Fruit fly (Drosophila melanogaster) whole organism, wandering third instar larva: ENCODE data around the gene CG4972.

Experiments used
- Abd-B ChIP-seq: fragments of >200 bp; optimal IDR thresholded peaks from 2 replicates; lab custom pipeline; 2017; ENCODE audit warnings: missing biosample characterization, missing genetic modification characterization
- CrebA ChIP-seq: fragments of 200-800 bp; sonication (Bioruptor generic); optimal IDR thresholded peaks from 2 replicates; lab custom pipeline; 2016; ENCODE audit warnings: missing biosample characterization, mild to moderate bottlenecking, missing genetic modification characterization, borderline replicate concordance
- Dif ChIP-seq: fragments of 200-275, 200-300 bp; sonication (Bioruptor generic); optimal IDR thresholded peaks from 2 replicates; lab custom pipeline; 2018; ENCODE audit warnings: missing biosample characterization, missing genetic modification characterization; ENCODE audit not compliant: partially characterized antibody
- GATAd ChIP-seq: sonication (Bioruptor generic); optimal IDR thresholded peaks from 2 replicates; lab custom pipeline; 2016; ENCODE audit warnings: missing biosample characterization, missing genetic modification characterization
- HLH106 ChIP-seq: fragments of 200-800 bp; optimal IDR thresholded peaks from 3 replicates; lab custom pipeline; 2019; ENCODE audit warnings: missing biosample characterization, mild to moderate bottlenecking, missing genetic modification characterization, moderate library complexity
- Hnf4 ChIP-seq: fragments of 200-800 bp; sonication (Bioruptor generic); optimal IDR thresholded peaks from 2 replicates; lab custom pipeline; 2016; ENCODE audit warnings: missing biosample characterization, mild to moderate bottlenecking, missing genetic modification characterization
- Hr78 ChIP-seq: fragments of >200 bp; optimal IDR thresholded peaks from 2 replicates; lab custom pipeline; 2017; ENCODE audit warnings: missing biosample characterization, missing genetic modification characterization
- Hr83 ChIP-seq: fragments of 200-300 bp; sonication (Bioruptor generic); optimal IDR thresholded peaks from 2 replicates; lab custom pipeline; 2016; ENCODE audit warnings: missing biosample characterization, mild to moderate bottlenecking, missing genetic modification characterization, moderate library complexity; ENCODE audit not compliant: poor library complexity, severe bottlenecking
- Jra ChIP-seq: sonication (Bioruptor generic); optimal IDR thresholded peaks from 2 replicates; lab custom pipeline; 2016; ENCODE audit warnings: missing biosample characterization, missing genetic modification characterization
- Mio ChIP-seq: sonication (Bioruptor generic); optimal IDR thresholded peaks from 2 replicates; lab custom pipeline; 2016; ENCODE audit warnings: missing biosample characterization, missing genetic modification characterization
- Myc ChIP-seq: fragments of >200 bp; optimal IDR thresholded peaks from 2 replicates; lab custom pipeline; 2017
- N ChIP-seq: fragments of >200 bp; optimal IDR thresholded peaks from 2 replicates; lab custom pipeline; 2018; ENCODE audit warnings: missing biosample characterization, missing external identifiers, missing genetic modification characterization
- OdsH ChIP-seq: fragments of 200-800 bp; sonication (Bioruptor generic); optimal IDR thresholded peaks from 2 replicates; lab custom pipeline; 2016; ENCODE audit warnings: missing biosample characterization, mild to moderate bottlenecking, missing genetic modification characterization
- Rel ChIP-seq, 2 experiments: fragments of 200-800 bp; sonication (Bioruptor generic) in 1 of 2; optimal IDR thresholded peaks; 2 replicates in 1 of 2; 3 replicates in 1 of 2; lab custom pipeline; 2016 to 2019; ENCODE audit warnings: mild to moderate bottlenecking in 2 of 2, missing biosample characterization in 2 of 2, missing genetic modification characterization in 2 of 2, moderate library complexity in 1 of 2
- Sp1 ChIP-seq: fragments of 200-800 bp; sonication (Bioruptor generic); optimal IDR thresholded peaks from 3 replicates; lab custom pipeline; 2019; ENCODE audit warnings: missing biosample characterization, mild to moderate bottlenecking, missing genetic modification characterization, moderate library complexity
- Vsx2 ChIP-seq: fragments of 200-300, 225-300 bp; sonication (Bioruptor generic); optimal IDR thresholded peaks from 2 replicates; lab custom pipeline; 2018; ENCODE audit warnings: missing biosample characterization, missing genetic modification characterization; ENCODE audit not compliant: partially characterized antibody
- br ChIP-seq: fragments of 200-800 bp; sonication (Bioruptor generic); optimal IDR thresholded peaks from 2 replicates; lab custom pipeline; 2016; ENCODE audit warnings: missing biosample characterization, missing genetic modification characterization
- brk ChIP-seq: fragments of 200-800 bp; sonication (Bioruptor generic); optimal IDR thresholded peaks from 2 replicates; lab custom pipeline; 2016; ENCODE audit warnings: missing biosample characterization, mild to moderate bottlenecking, missing genetic modification characterization
- dl ChIP-seq, 2 experiments: fragments of 175-275, 200-275 bp in 1 of 2; fragments of 200-275 bp in 1 of 2; sonication (Bioruptor generic); optimal IDR thresholded peaks; lab custom pipeline; 2018; ENCODE audit warnings: mild to moderate bottlenecking in 2 of 2, missing biosample characterization in 2 of 2, missing genetic modification characterization in 2 of 2, moderate library complexity in 2 of 2; ENCODE audit not compliant: partially characterized antibody in 2 of 2, insufficient read depth in 1 of 2
- dmrt93B ChIP-seq: fragments of 200-800 bp; sonication (Bioruptor generic); optimal IDR thresholded peaks from 2 replicates; lab custom pipeline; 2018; ENCODE audit warnings: missing biosample characterization, mild to moderate bottlenecking, missing genetic modification characterization
- dsf ChIP-seq: sonication (Bioruptor generic); optimal IDR thresholded peaks from 2 replicates; lab custom pipeline; 2016; ENCODE audit warnings: missing biosample characterization, missing genetic modification characterization, borderline replicate concordance
- ey ChIP-seq: fragments of 200-800 bp; sonication (Bioruptor generic); optimal IDR thresholded peaks from 2 replicates; lab custom pipeline; 2016; ENCODE audit warnings: missing biosample characterization, missing genetic modification characterization
- foxo ChIP-seq, 2 experiments: fragments of 200-800 bp; sonication (Bioruptor generic); optimal IDR thresholded peaks; 2 replicates in 1 of 2; 3 replicates in 1 of 2; lab custom pipeline; 2016 to 2017; ENCODE audit warnings: missing biosample characterization in 2 of 2, missing genetic modification characterization in 2 of 2
- fru ChIP-seq: fragments of 200-800 bp; sonication (Bioruptor generic); optimal IDR thresholded peaks from 3 replicates; lab custom pipeline; 2016; ENCODE audit warnings: missing biosample characterization, mild to moderate bottlenecking, missing genetic modification characterization
- h ChIP-seq: fragments of 200-800 bp; sonication (Bioruptor generic); optimal IDR thresholded peaks from 3 replicates; lab custom pipeline; 2016; ENCODE audit warnings: missing biosample characterization, mild to moderate bottlenecking, missing genetic modification characterization
- jim ChIP-seq: fragments of 175-275, 200-325 bp; sonication (Bioruptor generic); optimal IDR thresholded peaks from 2 replicates; lab custom pipeline; 2016; ENCODE audit warnings: missing biosample characterization, mild to moderate bottlenecking, missing genetic modification characterization
- pan ChIP-seq: fragments of >200 bp; optimal IDR thresholded peaks from 2 replicates; lab custom pipeline; 2017
- psq ChIP-seq: fragments of 200-800 bp; sonication (Bioruptor generic); optimal IDR thresholded peaks from 3 replicates; lab custom pipeline; 2017; ENCODE audit warnings: missing biosample characterization, mild to moderate bottlenecking, missing genetic modification characterization, moderate library complexity
- rgr ChIP-seq: fragments of 200-800 bp; sonication (Bioruptor generic); optimal IDR thresholded peaks from 3 replicates; lab custom pipeline; 2016; ENCODE audit warnings: missing biosample characterization, mild to moderate bottlenecking, missing genetic modification characterization
- sage ChIP-seq: fragments of 200-800 bp; sonication (Bioruptor generic); optimal IDR thresholded peaks from 2 replicates; lab custom pipeline; 2016; ENCODE audit warnings: missing biosample characterization, mild to moderate bottlenecking, missing genetic modification characterization
- sv ChIP-seq: fragments of 200-800 bp; sonication (Bioruptor generic); optimal IDR thresholded peaks from 3 replicates; lab custom pipeline; 2016; ENCODE audit warnings: missing biosample characterization, missing genetic modification characterization
- tai ChIP-seq: sonication (Bioruptor generic); optimal IDR thresholded peaks from 2 replicates; lab custom pipeline; 2016; ENCODE audit warnings: missing biosample characterization, missing genetic modification characterization
- woc ChIP-seq: sonication (Bioruptor generic); optimal IDR thresholded peaks from 2 replicates; lab custom pipeline; 2016; ENCODE audit warnings: missing biosample characterization, mild to moderate bottlenecking, missing genetic modification characterization

CG4972 gene

dm6 chr2L:10334213-10334612, 19.6 kb downstream of the CG4972 start:
- TF ChIP-seq N (GFP tag; lab: Kevin White, UChicago) (no peak), dsf (no peak), pan (no peak), brk (GFP tag; lab: Kevin White, UChicago) (no peak), Hnf4 (GFP tag; lab: Kevin White, UChicago) (no peak), psq (GFP tag; lab: Kevin White, UChicago) (no peak), sage (GFP tag; lab: Kevin White, UChicago) (no peak), dmrt93B (no peak), ey (GFP tag; lab: Kevin White, UChicago) (no peak), dl (GFP tag; optimal IDR thresholded peaks at IDR 0.05; lab: Kevin White, UChicago; ENCODE audit: insufficient read depth in 1 of 2, partially characterized antibody in 2 of 2) (no peak)
- TF ChIP-seq, all 38 proteins: peak for 0

dm6 chr2L:10334854-10335277, 20.3 kb downstream of the CG4972 start:
- peak; percentile 57 for TF ChIP-seq fru (GFP tag; lab: Kevin White, UChicago)
- no peak for TF ChIP-seq GATAd (GFP tag; lab: Kevin White, UChicago)
- no peak for TF ChIP-seq Hr78 (GFP tag; lab: Kevin White, UChicago)
- TF ChIP-seq N (GFP tag; lab: Kevin White, UChicago) = peak; percentile 72
- peak; percentile 29 for TF ChIP-seq psq (GFP tag; lab: Kevin White, UChicago)
- TF ChIP-seq Myc (lab: Kevin White, UChicago) = no peak
- TF ChIP-seq sage (GFP tag; lab: Kevin White, UChicago) = peak; percentile 47
- TF ChIP-seq HLH106 (tag; lab: Kevin White, UChicago) = peak; percentile 33
- TF ChIP-seq brk (GFP tag; lab: Kevin White, UChicago) = peak; percentile 57
- no peak for TF ChIP-seq Vsx2 (GFP tag; lab: Kevin White, UChicago)
- peak; percentile 64 for TF ChIP-seq br (GFP tag; lab: Kevin White, UChicago)
- TF ChIP-seq rgr (GFP tag; lab: Kevin White, UChicago) = peak; percentile 58
- peak; percentile 58 for TF ChIP-seq ey (GFP tag; lab: Kevin White, UChicago)
- TF ChIP-seq CrebA (GFP tag; lab: Kevin White, UChicago) = no peak
- peak; percentile 11 for TF ChIP-seq sv
- peak in 1 of 2 experiments; percentile 16 for TF ChIP-seq foxo (GFP tag; optimal IDR thresholded peaks at IDR 0.05; lab: Kevin White, UChicago)
- no peak for TF ChIP-seq dmrt93B
- peak; percentile 56 for TF ChIP-seq OdsH (GFP tag; lab: Kevin White, UChicago)
- peak; percentile 80 for TF ChIP-seq Rel (GFP tag; optimal IDR thresholded peaks at IDR 0.05; lab: Kevin White, UChicago)
- TF ChIP-seq Rel (tag; optimal IDR thresholded peaks at IDR 0.05; lab: Kevin White, UChicago) = peak; percentile 58
- TF ChIP-seq Sp1 (GFP tag; lab: Kevin White, UChicago) = peak; percentile 56
- TF ChIP-seq Hr83 (GFP tag; lab: Kevin White, UChicago) = peak; percentile 13
- TF ChIP-seq Mio (GFP tag; lab: Kevin White, UChicago) = no peak
- TF ChIP-seq woc (GFP tag; lab: Kevin White, UChicago) = peak; percentile 55
- no peak for TF ChIP-seq pan
- peak; percentile 78 for TF ChIP-seq h (GFP tag; lab: Kevin White, UChicago)
- TF ChIP-seq tai = no peak
- peak; percentile 39 for TF ChIP-seq Jra (GFP tag; lab: Kevin White, UChicago)
- TF ChIP-seq Hnf4 (GFP tag; lab: Kevin White, UChicago) = peak; percentile 57

- no peak for TF ChIP-seq Rel (GFP tag; optimal IDR thresholded peaks at IDR 0.05; lab: Kevin White, UChicago)
- peak; percentile 19 for TF ChIP-seq Rel (tag; optimal IDR thresholded peaks at IDR 0.05; lab: Kevin White, UChicago)
- TF ChIP-seq h (GFP tag; lab: Kevin White, UChicago) = peak; percentile 46
- peak; percentile 24 for TF ChIP-seq OdsH (GFP tag; lab: Kevin White, UChicago)
- TF ChIP-seq Hr78 (GFP tag; lab: Kevin White, UChicago) = peak; percentile 78
- TF ChIP-seq woc (GFP tag; lab: Kevin White, UChicago) = peak; percentile 76
- peak; percentile 71 for TF ChIP-seq Hr83 (GFP tag; lab: Kevin White, UChicago)
- TF ChIP-seq Sp1 (GFP tag; lab: Kevin White, UChicago) = peak; percentile 19
- TF ChIP-seq N (GFP tag; lab: Kevin White, UChicago) = peak; percentile 97
- TF ChIP-seq sv = peak; percentile 4
- peak; percentile 28 for TF ChIP-seq Hnf4 (GFP tag; lab: Kevin White, UChicago)
- TF ChIP-seq rgr (GFP tag; lab: Kevin White, UChicago) = peak; percentile 48
- no peak for TF ChIP-seq jim (GFP tag; lab: Kevin White, UChicago)
- peak; percentile 30 for TF ChIP-seq sage (GFP tag; lab: Kevin White, UChicago)
- peak in 1 of 2 experiments; percentile 57 for TF ChIP-seq foxo (GFP tag; optimal IDR thresholded peaks at IDR 0.05; lab: Kevin White, UChicago)
- TF ChIP-seq Dif (GFP tag; lab: Kevin White, UChicago) = no peak
- TF ChIP-seq dmrt93B = no peak
- peak; percentile 20 for TF ChIP-seq HLH106 (tag; lab: Kevin White, UChicago)
- TF ChIP-seq Abd-B (GFP tag; lab: Kevin White, UChicago) = no peak
Observed at dm6 chr2L:10339212-10339721, 24.7 kb downstream of the CG4972 start, which contains the start of gene SamDC. TSS of gene SamDC (plus strand) at chr2L:10339457.
